Fruit fly (Drosophila melanogaster): Measurements from ENCODE around the gene Axn.

Gene Axn

dm6 chr3R:30022452-30023028 lies at the start of gene Axn, which contains the start of gene RpS28a (continued):
- TF ChIP-seq sob (GFP tag; IDR thresholded peaks at IDR 0.05): no peak; the same call in 1 of the 2 replicates
- TF ChIP-seq D (optimal IDR thresholded peaks at IDR 0.05): peak; percentile 81
- no peak for TF ChIP-seq D (GFP tag; optimal IDR thresholded peaks at IDR 0.05)
- TF ChIP-seq disco-r (GFP tag; optimal IDR thresholded peaks at IDR 0.05): no peak
- 0 out of 2 replicates have a peak, but pooled peaks have one; percentile 6 for TF ChIP-seq CG10321 (GFP tag; IDR thresholded peaks at IDR 0.05)
- TF ChIP-seq CG9437 (GFP tag; optimal IDR thresholded peaks at IDR 0.05): no peak
- no peak for TF ChIP-seq HLH3B (GFP tag; IDR thresholded peaks at IDR 0.05)
- TF ChIP-seq Rfx (GFP tag; IDR thresholded peaks at IDR 0.05): peak; percentile 48
- TF ChIP-seq nmo (GFP tag; optimal IDR thresholded peaks at IDR 0.05): peak; percentile 19
- peak; percentile 43 for TF ChIP-seq Xbp1 (GFP tag; optimal IDR thresholded peaks at IDR 0.05)
- TF ChIP-seq dati (GFP tag; IDR thresholded peaks at IDR 0.05): no peak
- no peak for TF ChIP-seq C15 (GFP tag; IDR thresholded peaks at IDR 0.05)
- TF ChIP-seq ftz-f1 (GFP tag; optimal IDR thresholded peaks at IDR 0.05): peak; percentile 98
- TF ChIP-seq CG16779 (GFP tag; IDR thresholded peaks at IDR 0.05): no peak
- no peak for TF ChIP-seq CG1603 (tag; optimal IDR thresholded peaks at IDR 0.05)
- TF ChIP-seq cg (GFP tag; optimal IDR thresholded peaks at IDR 0.05): no peak
- peak; percentile 49 for TF ChIP-seq CHES-1-like (GFP tag; optimal IDR thresholded peaks at IDR 0.05)
- TF ChIP-seq mld (GFP tag; IDR thresholded peaks at IDR 0.05; ENCODE audit: partially characterized antibody): no peak
- peak; percentile 32 for TF ChIP-seq CG17912 (GFP tag; optimal IDR thresholded peaks at IDR 0.05)
- TF ChIP-seq CG9817 (tag; optimal IDR thresholded peaks at IDR 0.05): peak; percentile 31
- TF ChIP-seq p53 (GFP tag; optimal IDR thresholded peaks at IDR 0.05): peak; percentile 39
- no peak for TF ChIP-seq CG7786 (GFP tag; optimal IDR thresholded peaks at IDR 0.05)
- no peak for TF ChIP-seq CG4328 (GFP tag; optimal IDR thresholded peaks at IDR 0.05)
- no peak for TF ChIP-seq CG11247 (GFP tag; IDR thresholded peaks at IDR 0.05)
- TF ChIP-seq CG3838 (GFP tag; optimal IDR thresholded peaks at IDR 0.05): no peak
- no peak for TF ChIP-seq grau (tag; optimal IDR thresholded peaks at IDR 0.05)
- no peak for TF ChIP-seq crol (GFP tag; IDR thresholded peaks at IDR 0.05)
- TF ChIP-seq ro (GFP tag; IDR thresholded peaks at IDR 0.05): no peak
- TF ChIP-seq sima (GFP tag; optimal IDR thresholded peaks at IDR 0.05): no peak
- TF ChIP-seq ind (GFP tag; optimal IDR thresholded peaks at IDR 0.05): no peak
- no peak for TF ChIP-seq Asciz (GFP tag; optimal IDR thresholded peaks at IDR 0.05)
- no peak for TF ChIP-seq CG10543 (GFP tag; optimal IDR thresholded peaks at IDR 0.05)
- TF ChIP-seq Elba2 (GFP tag; optimal IDR thresholded peaks at IDR 0.05): no peak
- TF ChIP-seq CG6689 (GFP tag; IDR thresholded peaks at IDR 0.05): no peak
- TF ChIP-seq CG11696 (GFP tag; IDR thresholded peaks at IDR 0.05): no peak
- peak; percentile 98 for TF ChIP-seq pzg (GFP tag; optimal IDR thresholded peaks at IDR 0.05)
- peak; percentile 58 for TF ChIP-seq Dp (GFP tag; optimal IDR thresholded peaks at IDR 0.05)
- peak; percentile 58 for TF ChIP-seq YL-1 (GFP tag; optimal IDR thresholded peaks at IDR 0.05)
- no peak for TF ChIP-seq seq (GFP tag; IDR thresholded peaks at IDR 0.05)
- peak in 1 of 2 experiments; percentile 31 for TF ChIP-seq chif (GFP tag; optimal IDR thresholded peaks at IDR 0.05)
- TF ChIP-seq CG12155 (GFP tag; optimal IDR thresholded peaks at IDR 0.05): no peak
- TF ChIP-seq cwo (GFP tag; optimal IDR thresholded peaks at IDR 0.05): no peak
- TF ChIP-seq CG16863 (GFP tag; optimal IDR thresholded peaks at IDR 0.05): no peak
- TF ChIP-seq dimm (GFP tag; IDR thresholded peaks at IDR 0.05): no peak
- TF ChIP-seq CG34376 (GFP tag; optimal IDR thresholded peaks at IDR 0.05): no peak
- TF ChIP-seq HLH4C (GFP tag; IDR thresholded peaks at IDR 0.05; ENCODE audit: partially characterized antibody): peak; percentile 14; the same call in 1 of the 3 replicates
- peak; percentile 94 for TF ChIP-seq MESR4 (GFP tag; optimal IDR thresholded peaks at IDR 0.05)
- no peak for TF ChIP-seq jing (GFP tag; optimal IDR thresholded peaks at IDR 0.05)
- no peak for TF ChIP-seq Nf-YB (GFP tag; optimal IDR thresholded peaks at IDR 0.05)
- TF ChIP-seq maf-S (GFP tag; optimal IDR thresholded peaks at IDR 0.05): peak; percentile 26
- 0 out of 2 replicates have a peak, but pooled peaks have one; percentile 7 for TF ChIP-seq nerfin-2 (GFP tag; IDR thresholded peaks at IDR 0.05; ENCODE audit: partially characterized antibody)

Measured in whole organism, embryonic.